Fruit fly (Drosophila melanogaster) whole organism, embryonic: ENCODE data around the gene mAChR-C.
A peak's percentile ranks its signal among the peaks of the same experiment; 100 is the strongest.

Source experiments
- ATbp ChIP-seq: fragments of 200-800 bp; sonication (Bioruptor generic); optimal IDR thresholded peaks from 2 replicates; lab custom pipeline; 2017; ENCODE audit warnings: missing biosample characterization, mild to moderate bottlenecking, missing genetic modification characterization, missing genetic modification reagents
- B-H2 ChIP-seq: fragments of 200-800 bp; sonication (Bioruptor generic); optimal IDR thresholded peaks from 2 replicates; lab custom pipeline; 2018; ENCODE audit warnings: missing biosample characterization, mild to moderate bottlenecking, missing genetic modification characterization
- Blimp-1 ChIP-seq: fragments of 200-800 bp; sonication (Bioruptor generic); optimal IDR thresholded peaks from 3 replicates; lab custom pipeline; 2018; ENCODE audit warnings: missing biosample characterization, missing genetic modification characterization, mild to moderate bottlenecking, moderate library complexity, missing genetic modification reagents
- CG10147 ChIP-seq: fragments of 200-800 bp; sonication (Bioruptor generic); optimal IDR thresholded peaks from 2 replicates; lab custom pipeline; 2019; ENCODE audit warnings: missing biosample characterization, mild to moderate bottlenecking, missing genetic modification characterization, moderate library complexity
- CG10654 ChIP-seq: fragments of 200-800 bp; sonication (Bioruptor generic); optimal IDR thresholded peaks from 2 replicates; lab custom pipeline; 2016; ENCODE audit warnings: missing biosample characterization, missing genetic modification characterization
- CG11093 ChIP-seq: fragments of 200-800 bp; sonication (Bioruptor generic); IDR thresholded peaks from 3 replicates; pipeline ENCODE4 v1.3.6; 2022; ENCODE audit warnings: missing biosample characterization, missing genetic modification characterization
- CG11456 ChIP-seq: fragments of 200-800 bp; sonication (Bioruptor generic); IDR thresholded peaks from 3 replicates; pipeline ENCODE4 v1.3.6; 2022; ENCODE audit warnings: missing biosample characterization, missing genetic modification characterization
- CG11695 ChIP-seq: fragments of 200-800 bp; sonication (Bioruptor generic); IDR thresholded peaks from 3 replicates; pipeline ENCODE4 v1.3.6; 2022; ENCODE audit warnings: missing biosample characterization, missing genetic modification characterization
- CG1233 ChIP-seq: fragments of 200-800 bp; sonication (Bioruptor generic); optimal IDR thresholded peaks from 4 replicates; lab custom pipeline; 2018; ENCODE audit warnings: missing biosample characterization, mild to moderate bottlenecking, missing genetic modification characterization
- CG13894 ChIP-seq: fragments of 200-800 bp; sonication (Bioruptor generic); optimal IDR thresholded peaks from 3 replicates; lab custom pipeline; 2018; ENCODE audit warnings: missing biosample characterization, mild to moderate bottlenecking, missing genetic modification characterization, moderate library complexity
- CG16813 ChIP-seq: fragments of 200-800 bp; sonication (Bioruptor generic); IDR thresholded peaks from 3 replicates; pipeline ENCODE4 v1.3.6; 2022; ENCODE audit warnings: missing biosample characterization, missing genetic modification characterization; ENCODE audit not compliant: partially characterized antibody
- CG30020 ChIP-seq: fragments of 200-800 bp; optimal IDR thresholded peaks from 2 replicates; lab custom pipeline; 2019; ENCODE audit warnings: missing biosample characterization, mild to moderate bottlenecking, missing genetic modification characterization, moderate library complexity
- CG4360 ChIP-seq: fragments of 200-800 bp; sonication (Bioruptor generic); IDR thresholded peaks from 2 replicates; pipeline ENCODE4 v1.3.6; 2022; ENCODE audit warnings: missing biosample characterization, missing genetic modification characterization
- CG4707 ChIP-seq: fragments of 200-800 bp; sonication (Bioruptor generic); optimal IDR thresholded peaks from 2 replicates; lab custom pipeline; 2018; ENCODE audit warnings: missing biosample characterization, mild to moderate bottlenecking, missing genetic modification characterization, moderate library complexity
- CG6765 ChIP-seq: fragments of 200-800 bp; sonication (Bioruptor generic); optimal IDR thresholded peaks from 3 replicates; lab custom pipeline; 2017; ENCODE audit warnings: missing biosample characterization, mild to moderate bottlenecking, missing genetic modification characterization
- CG7963 ChIP-seq: fragments of 200-800 bp; sonication (Bioruptor generic); IDR thresholded peaks from 3 replicates; pipeline ENCODE4 v1.3.6; 2022; ENCODE audit warnings: missing biosample characterization, missing genetic modification characterization; ENCODE audit not compliant: partially characterized antibody
- CG9727 ChIP-seq: fragments of 200-800 bp; sonication (Bioruptor generic); optimal IDR thresholded peaks from 3 replicates; lab custom pipeline; 2017; ENCODE audit warnings: missing biosample characterization, mild to moderate bottlenecking, missing genetic modification characterization
- D19B ChIP-seq: fragments of 200-800 bp; sonication (Bioruptor generic); optimal IDR thresholded peaks from 2 replicates; lab custom pipeline; 2017; ENCODE audit warnings: missing biosample characterization, mild to moderate bottlenecking, missing genetic modification characterization
- Dek ChIP-seq: fragments of 200-800 bp; sonication (Bioruptor generic); optimal IDR thresholded peaks from 3 replicates; lab custom pipeline; 2019; ENCODE audit warnings: missing biosample characterization, mild to moderate bottlenecking, missing genetic modification characterization, moderate library complexity
- Elba2 ChIP-seq: fragments of 200-800 bp; sonication (Bioruptor generic); optimal IDR thresholded peaks from 3 replicates; lab custom pipeline; 2016; ENCODE audit warnings: missing biosample characterization, missing genetic modification characterization
- GATAe ChIP-seq: fragments of 200-800 bp; sonication (Bioruptor generic); conservative IDR thresholded peaks from 2 replicates; pipeline ENCODE4 v1.3.6; 2022; ENCODE audit warnings: missing biosample characterization, missing genetic modification characterization
- Hmr ChIP-seq: fragments of 200-800 bp; sonication (Bioruptor generic); optimal IDR thresholded peaks from 3 replicates; lab custom pipeline; 2017; ENCODE audit warnings: mild to moderate bottlenecking, missing biosample characterization, missing genetic modification reagents, missing genetic modification characterization
- Nf-YB ChIP-seq: fragments of 200-800 bp; sonication (Bioruptor generic); optimal IDR thresholded peaks from 3 replicates; lab custom pipeline; 2019; ENCODE audit warnings: missing biosample characterization, mild to moderate bottlenecking, missing genetic modification characterization, moderate library complexity
- Poxn ChIP-seq: fragments of 200-800 bp; sonication (Bioruptor generic); IDR thresholded peaks from 2 replicates; pipeline ENCODE4 v1.3.6; 2022; ENCODE audit warnings: missing biosample characterization, missing genetic modification characterization
- Ravus ChIP-seq: fragments of 200-800 bp; sonication (Bioruptor generic); IDR thresholded peaks from 2 replicates; pipeline ENCODE4 v1.3.6; 2022; ENCODE audit warnings: missing biosample characterization, missing genetic modification characterization
- Sry-β ChIP-seq: fragments of 200-800 bp; sonication (Bioruptor generic); optimal IDR thresholded peaks from 2 replicates; lab custom pipeline; 2018; ENCODE audit warnings: missing biosample characterization, mild to moderate bottlenecking, missing genetic modification characterization, moderate library complexity
- Ssrp ChIP-seq: fragments of 200-800 bp; sonication (Bioruptor generic); optimal IDR thresholded peaks from 2 replicates; lab custom pipeline; 2018; ENCODE audit warnings: missing biosample characterization, mild to moderate bottlenecking, missing genetic modification characterization, moderate library complexity
- Stat92E ChIP-seq, 3 experiments: fragments of >200 bp in 2 of 3; fragments of 200-800 bp in 1 of 3; sonication (Bioruptor generic) in 1 of 3; optimal IDR thresholded peaks; 2 replicates each; lab custom pipeline; 2017 to 2019; ENCODE audit warnings: missing biosample characterization in 3 of 3, missing genetic modification characterization in 3 of 3, mild to moderate bottlenecking in 1 of 3, moderate library complexity in 1 of 3
- az2 ChIP-seq: fragments of 200-800 bp; sonication (Bioruptor generic); optimal IDR thresholded peaks from 3 replicates; lab custom pipeline; 2016; ENCODE audit warnings: missing biosample characterization, missing genetic modification characterization
- cad ChIP-seq: fragments of >200 bp; optimal IDR thresholded peaks from 2 replicates; lab custom pipeline; 2017; ENCODE audit warnings: missing biosample characterization, missing genetic modification characterization
- crc ChIP-seq: fragments of 200-800 bp; sonication (Bioruptor generic); optimal IDR thresholded peaks from 2 replicates; lab custom pipeline; 2016; ENCODE audit warnings: missing biosample characterization, missing genetic modification characterization
- crp ChIP-seq, 2 experiments: fragments of 200-800 bp; sonication (Bioruptor generic); optimal IDR thresholded peaks; 2 replicates in 1 of 2; 3 replicates in 1 of 2; lab custom pipeline; 2017; ENCODE audit warnings: missing biosample characterization in 2 of 2, missing genetic modification characterization in 2 of 2, mild to moderate bottlenecking in 1 of 2, moderate library complexity in 1 of 2
- gcm2 ChIP-seq: fragments of 200-800 bp; sonication (Bioruptor generic); optimal IDR thresholded peaks from 2 replicates; lab custom pipeline; 2016; ENCODE audit warnings: missing biosample characterization, missing genetic modification characterization
- gsb-n ChIP-seq: fragments of 200-800 bp; sonication (Bioruptor generic); optimal IDR thresholded peaks from 3 replicates; lab custom pipeline; 2018; ENCODE audit warnings: missing biosample characterization, mild to moderate bottlenecking, missing genetic modification characterization
- hb ChIP-seq: fragments of 200-800 bp; sonication (Bioruptor generic); IDR thresholded peaks from 3 replicates; pipeline ENCODE4 v1.3.6; 2022; ENCODE audit warnings: missing biosample characterization, missing genetic modification characterization; ENCODE audit not compliant: partially characterized antibody
- hbn ChIP-seq: fragments of 200-800 bp; sonication (Bioruptor generic); IDR thresholded peaks from 2 replicates; pipeline ENCODE4 v1.3.6; 2022; ENCODE audit warnings: missing biosample characterization, missing genetic modification characterization; ENCODE audit not compliant: partially characterized antibody
- insv ChIP-seq, 2 experiments: fragments of 200-800 bp; sonication (Bioruptor generic); optimal IDR thresholded peaks; 3 replicates each; lab custom pipeline; 2016 to 2018; ENCODE audit warnings: missing biosample characterization in 2 of 2, missing genetic modification characterization in 2 of 2
- jigr1 ChIP-seq: fragments of 200-800 bp; sonication (Bioruptor generic); IDR thresholded peaks from 3 replicates; pipeline ENCODE4 v1.3.6; 2022; ENCODE audit warnings: missing biosample characterization, missing genetic modification characterization
- klu ChIP-seq: fragments of 200-800 bp; sonication (Bioruptor generic); IDR thresholded peaks from 2 replicates; pipeline ENCODE4 v1.3.6; 2022; ENCODE audit warnings: missing biosample characterization, missing genetic modification characterization
- mam ChIP-seq: fragments of 200-800 bp; sonication (Bioruptor generic); optimal IDR thresholded peaks from 3 replicates; lab custom pipeline; 2016; ENCODE audit warnings: missing biosample characterization, missing genetic modification characterization
- oc ChIP-seq: fragments of 200-800 bp; sonication (Bioruptor generic); optimal IDR thresholded peaks from 2 replicates; lab custom pipeline; 2018; ENCODE audit warnings: missing biosample characterization, mild to moderate bottlenecking, missing genetic modification characterization, moderate library complexity
- pnt ChIP-seq: fragments of 200-800 bp; sonication (Bioruptor generic); optimal IDR thresholded peaks from 3 replicates; lab custom pipeline; 2016; ENCODE audit warnings: missing biosample characterization, missing genetic modification characterization
- rib ChIP-seq: fragments of 200-800 bp; sonication (Bioruptor generic); IDR thresholded peaks from 2 replicates; pipeline ENCODE4 v1.3.6; 2022; ENCODE audit warnings: missing biosample characterization, missing genetic modification characterization
- row ChIP-seq: fragments of 200-800 bp; sonication (Bioruptor generic); IDR thresholded peaks from 3 replicates; pipeline ENCODE4 v1.3.6; 2022; ENCODE audit warnings: missing biosample characterization, missing genetic modification characterization
- scrt ChIP-seq: fragments of 200-800 bp; sonication (Bioruptor generic); optimal IDR thresholded peaks from 2 replicates; lab custom pipeline; 2018; ENCODE audit warnings: missing biosample characterization, mild to moderate bottlenecking, missing genetic modification characterization, moderate library complexity
- sqz ChIP-seq: fragments of 200-800 bp; sonication (Bioruptor generic); optimal IDR thresholded peaks from 3 replicates; lab custom pipeline; 2018; ENCODE audit warnings: missing biosample characterization, mild to moderate bottlenecking, missing genetic modification characterization
- sug ChIP-seq: fragments of 200-800 bp; optimal IDR thresholded peaks from 2 replicates; lab custom pipeline; 2019; ENCODE audit warnings: missing biosample characterization, mild to moderate bottlenecking, missing genetic modification characterization, moderate library complexity
- tll ChIP-seq, 2 experiments: fragments of 200-800 bp in 1 of 2; fragments of >200 bp in 1 of 2; sonication (Bioruptor generic) in 1 of 2; optimal IDR thresholded peaks; 2 replicates each; lab custom pipeline; 2017 to 2019; ENCODE audit warnings: missing biosample characterization in 2 of 2, missing genetic modification characterization in 2 of 2, mild to moderate bottlenecking in 1 of 2, moderate library complexity in 1 of 2

Gene mAChR-C

DNA sequence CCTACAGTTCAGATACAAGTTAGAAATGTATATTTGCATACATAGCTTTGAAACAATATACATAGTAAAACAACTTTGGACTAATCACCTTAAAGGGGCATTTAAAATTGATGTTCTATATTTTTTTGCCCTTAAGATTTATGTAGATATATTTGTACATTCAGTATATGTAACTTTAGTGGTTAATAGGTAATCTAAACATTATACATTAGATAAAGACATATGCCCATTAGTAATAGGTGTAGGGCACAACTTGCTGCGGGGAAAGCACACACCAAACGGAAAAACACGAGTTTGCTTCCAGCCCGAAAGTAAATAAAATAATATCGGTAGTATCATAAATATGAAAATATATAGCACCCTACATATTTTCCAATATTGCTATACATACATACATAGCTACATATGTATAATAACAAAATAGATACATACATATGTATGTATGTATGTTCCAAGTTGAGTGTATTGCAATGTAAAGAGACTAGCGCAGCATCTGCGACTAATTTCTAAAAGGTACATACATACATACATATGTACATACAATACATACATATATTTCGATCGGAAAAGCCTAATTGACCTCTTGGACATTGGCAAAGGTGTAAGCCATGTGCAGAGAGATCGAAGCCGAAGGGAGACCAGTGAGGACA is 30.9 kb upstream of the mAChR-C start, which contains the start of gene CG43736 (continued):
- TF ChIP-seq CG1233 (GFP tag; lab: Kevin White, UChicago) = no peak
- peak; percentile 92 for TF ChIP-seq B-H2 (GFP tag; lab: Kevin White, UChicago)
- peak; percentile 96 for TF ChIP-seq Blimp-1 (GFP tag; lab: Kevin White, UChicago)
- TF ChIP-seq Hmr = peak; percentile 97
- TF ChIP-seq az2 = peak; percentile 94
- peak; percentile 93 for TF ChIP-seq CG11695
- TF ChIP-seq scrt (GFP tag; lab: Kevin White, UChicago) = peak; percentile 92
- TF ChIP-seq Sry-β = peak; percentile 63
- TF ChIP-seq CG16813 = no peak
- TF ChIP-seq CG9727 (GFP tag; lab: Kevin White, UChicago) = peak; percentile 95
- TF ChIP-seq gcm2 (GFP tag; lab: Kevin White, UChicago) = peak; percentile 59
- TF ChIP-seq row (GFP tag; lab: Robert Waterston, UW) = peak; percentile 87
- peak; percentile 88 for TF ChIP-seq crc
- TF ChIP-seq sug (tag; lab: Kevin White, UChicago) = peak; percentile 93
- TF ChIP-seq mam (GFP tag; lab: Kevin White, UChicago) = peak; percentile 94
- TF ChIP-seq CG10654 (GFP tag; lab: Kevin White, UChicago) = peak; percentile 94
- TF ChIP-seq CG7963 (GFP tag; lab: Robert Waterston, UW) = no peak
- TF ChIP-seq cad (GFP tag; lab: Kevin White, UChicago) = no peak
- TF ChIP-seq Stat92E (GFP tag; optimal IDR thresholded peaks at IDR 0.05; lab: Kevin White, UChicago) = peak in 1 of 3 experiments; percentile 76
- TF ChIP-seq klu (GFP tag; lab: Robert Waterston, UW) = peak; percentile 85
- TF ChIP-seq tll (GFP tag; optimal IDR thresholded peaks at IDR 0.05; lab: Kevin White, UChicago) = no peak
- peak; percentile 67 for TF ChIP-seq Ravus (GFP tag; lab: Robert Waterston, UW)
- TF ChIP-seq insv (GFP tag; optimal IDR thresholded peaks at IDR 0.05; lab: Kevin White, UChicago) = peak in 1 of 2 experiments; percentile 67
- peak; percentile 59 for TF ChIP-seq sqz
- peak; percentile 86 for TF ChIP-seq CG11093 (GFP tag; lab: Robert Waterston, UW)
- peak; percentile 84 for TF ChIP-seq Nf-YB (GFP tag; lab: Kevin White, UChicago)
- no peak for TF ChIP-seq Elba2
- peak; percentile 98 for TF ChIP-seq CG10147
- TF ChIP-seq CG11456 (GFP tag; lab: Robert Waterston, UW) = peak; percentile 85
- TF ChIP-seq Dek (tag; lab: Kevin White, UChicago) = peak; percentile 94
- no peak for TF ChIP-seq CG4360 (GFP tag; lab: Robert Waterston, UW)
- TF ChIP-seq pnt = peak; percentile 90
- TF ChIP-seq ATbp = peak; percentile 94
- peak; percentile 88 for TF ChIP-seq CG4707 (GFP tag; lab: Kevin White, UChicago)
- TF ChIP-seq gsb-n (tag; lab: Kevin White, UChicago) = peak; percentile 89
- TF ChIP-seq GATAe (GFP tag; lab: Robert Waterston, UW) = peak; percentile 73
- peak; percentile 75; the same call in 1 of the 3 replicates for TF ChIP-seq jigr1 (GFP tag; lab: Robert Waterston, UW)
- TF ChIP-seq D19B (GFP tag; lab: Kevin White, UChicago) = peak; percentile 92
- peak in 1 of 2 experiments; percentile 49 for TF ChIP-seq crp (GFP tag; optimal IDR thresholded peaks at IDR 0.05; lab: Kevin White, UChicago)
- TF ChIP-seq Poxn (GFP tag; lab: Robert Waterston, UW) = peak; percentile 75
- TF ChIP-seq hb (GFP tag; lab: Robert Waterston, UW) = no peak
- TF ChIP-seq hbn = no peak
- TF ChIP-seq CG13894 (tag; lab: Kevin White, UChicago) = peak; percentile 92
- peak; percentile 94 for TF ChIP-seq oc (tag; lab: Kevin White, UChicago)
- TF ChIP-seq CG30020 (tag; lab: Kevin White, UChicago) = peak; percentile 85
- TF ChIP-seq CG6765 (GFP tag; lab: Kevin White, UChicago) = peak; percentile 94
- peak; percentile 70; the same call in 1 of the 2 replicates for TF ChIP-seq rib (GFP tag; lab: Robert Waterston, UW)
- TF ChIP-seq Ssrp (tag; lab: Kevin White, UChicago) = peak; percentile 96
